Worm (Caenorhabditis elegans) whole organism, L2 larva: ENCODE data around the gene hmt-1.

ENCODE experiments used
- F13H6.1 ChIP-seq: sonication (generic microtip); optimal IDR thresholded peaks from 2 replicates; lab custom pipeline; 2016; ENCODE audit warnings: missing genetic modification characterization, missing compliant biosample characterization
- aly-2 ChIP-seq: fragments of 150-350 bp; optimal IDR thresholded peaks from 2 replicates; lab custom pipeline; 2014; ENCODE audit warnings: missing biosample characterization, missing genetic modification characterization
- ama-1 ChIP-seq: fragments of 150-350 bp; optimal IDR thresholded peaks from 2 replicates; lab custom pipeline; 2018; ENCODE audit warnings: inconsistent platforms
- ceh-82 ChIP-seq: fragments of 150-350 bp; optimal IDR thresholded peaks from 2 replicates; lab custom pipeline; 2014; ENCODE audit warnings: missing biosample characterization, missing genetic modification characterization
- dmd-4 ChIP-seq: sonication (generic microtip); optimal IDR thresholded peaks from 2 replicates; lab custom pipeline; 2017; ENCODE audit warnings: missing biosample characterization, missing genetic modification characterization
- elt-3 ChIP-seq: sonication (generic microtip); optimal IDR thresholded peaks from 2 replicates; lab custom pipeline; 2017; ENCODE audit warnings: missing biosample characterization, missing genetic modification characterization
- lsy-2 ChIP-seq, 2 experiments: fragments of 150-350 bp in 1 of 2; sonication (generic microtip) in 1 of 2; optimal IDR thresholded peaks; 2 replicates each; lab custom pipeline; 2014 to 2017; ENCODE audit warnings: missing biosample characterization in 2 of 2, missing genetic modification characterization in 2 of 2
- unc-39 ChIP-seq: fragments of 150-350 bp; optimal IDR thresholded peaks from 2 replicates; lab custom pipeline; 2014; ENCODE audit warnings: missing biosample characterization, missing genetic modification characterization

DNA sequence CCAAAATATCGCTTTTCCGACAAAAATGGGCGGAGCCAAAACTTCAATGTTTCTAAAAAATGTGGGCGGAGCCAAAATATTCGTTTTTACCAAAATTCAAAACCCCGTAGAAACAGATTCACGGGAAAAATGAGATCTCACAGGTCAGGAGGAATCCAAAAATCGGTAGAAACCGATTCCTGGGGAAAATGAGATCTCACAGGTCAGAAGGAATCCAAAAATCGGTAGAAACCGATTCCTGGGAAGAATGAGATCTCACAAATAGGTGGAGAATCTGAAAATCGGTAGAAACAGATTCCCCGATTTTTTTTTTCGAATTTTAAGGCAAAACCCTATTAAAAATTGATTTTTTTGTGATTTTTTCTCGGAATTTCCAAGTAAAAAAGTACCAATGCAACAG, 6.3 kb downstream of the hmt-1 start:
- no peak for TF ChIP-seq lsy-2 (tag; optimal IDR thresholded peaks at IDR 0.05; lab: Kevin White, UChicago)
- no peak for TF ChIP-seq F13H6.1 (tag; lab: Kevin White, UChicago)
- TF ChIP-seq aly-2 (tag; lab: Kevin White, UChicago): no peak
- TF ChIP-seq ceh-82 (tag; lab: Kevin White, UChicago): no peak
- no peak for TF ChIP-seq ama-1 (lab: Kevin White, UChicago)
- no peak for TF ChIP-seq dmd-4 (tag; lab: Kevin White, UChicago)
- no peak for TF ChIP-seq elt-3 (tag; lab: Kevin White, UChicago)
- TF ChIP-seq unc-39 (tag; lab: Kevin White, UChicago): no peak
